Worm (Caenorhabditis elegans): ENCODE data around the gene clec-168.
A peak's percentile ranks its signal among the peaks of the same experiment; 100 is the strongest.

ce11 chrIV:1239686-1240085 is 17.1 kb upstream of the clec-168 start, which contains the start of gene F38A1.8:
- no peak for TF ChIP-seq lin-26 (GFP tag; IDR thresholded peaks at IDR 0.05)
- TF ChIP-seq unc-130 (GFP tag; optimal IDR thresholded peaks at IDR 0.05), result no peak
- TF ChIP-seq F39B2.1 (GFP tag; IDR thresholded peaks at IDR 0.05), result no peak
- TF ChIP-seq F57A8.1 (GFP tag; optimal IDR thresholded peaks at IDR 0.05), result no peak
- TF ChIP-seq zim-3 (tag; optimal IDR thresholded peaks at IDR 0.05), result no peak
- no peak for TF ChIP-seq hlh-26 (GFP tag; conservative IDR thresholded peaks at IDR 0.05)
- TF ChIP-seq Y53F4B.3 (GFP tag; IDR thresholded peaks at IDR 0.05), result no peak
- no peak for TF ChIP-seq F49E8.2 (tag; optimal IDR thresholded peaks at IDR 0.05; ENCODE audit: insufficient read depth)
- TF ChIP-seq pha-4 (tag; optimal IDR thresholded peaks at IDR 0.05), result no peak
- no peak for TF ChIP-seq B0035.1 (tag; optimal IDR thresholded peaks at IDR 0.05)
- TF ChIP-seq mes-4 (tag; optimal IDR thresholded peaks at IDR 0.05), result no peak
- TF ChIP-seq snpc-1.1 (tag; optimal IDR thresholded peaks at IDR 0.05; ENCODE audit: insufficient read depth), result no peak
- TF ChIP-seq him-1 (tag; optimal IDR thresholded peaks at IDR 0.05), result peak; percentile 45

All from whole organism, young adult.